Fruit fly (Drosophila melanogaster) whole organism, embryonic: ENCODE measurements around the gene CG4953.

Source experiments
- Atf6 ChIP-seq: fragments of 200-800 bp; sonication (Bioruptor generic); IDR thresholded peaks from 2 replicates; pipeline ENCODE4 v1.3.6; 2022; ENCODE audit warnings: missing biosample characterization, missing genetic modification characterization
- CG10267 ChIP-seq: fragments of 200-800 bp; sonication (Bioruptor generic); optimal IDR thresholded peaks from 2 replicates; lab custom pipeline; 2018; ENCODE audit warnings: missing biosample characterization, mild to moderate bottlenecking, missing genetic modification characterization, moderate library complexity
- CG10321 ChIP-seq: fragments of 200-800 bp; sonication (Bioruptor generic); IDR thresholded peaks from 2 replicates; pipeline ENCODE4 v1.3.6; 2022; ENCODE audit warnings: missing biosample characterization, missing genetic modification characterization
- CG10654 ChIP-seq: fragments of 200-800 bp; sonication (Bioruptor generic); optimal IDR thresholded peaks from 2 replicates; lab custom pipeline; 2016; ENCODE audit warnings: missing biosample characterization, missing genetic modification characterization
- CG10959 ChIP-seq: fragments of 200-800 bp; sonication (Bioruptor generic); IDR thresholded peaks from 2 replicates; pipeline ENCODE4 v1.3.6; 2022; ENCODE audit warnings: missing biosample characterization, missing genetic modification characterization
- CG11560 ChIP-seq: fragments of 200-800 bp; sonication (Bioruptor generic); IDR thresholded peaks from 3 replicates; pipeline ENCODE4 v1.3.6; 2022; ENCODE audit warnings: missing biosample characterization, missing genetic modification characterization
- CG11695 ChIP-seq: fragments of 200-800 bp; sonication (Bioruptor generic); IDR thresholded peaks from 3 replicates; pipeline ENCODE4 v1.3.6; 2022; ENCODE audit warnings: missing biosample characterization, missing genetic modification characterization
- CG12659 ChIP-seq: fragments of 200-800 bp; sonication (Bioruptor generic); optimal IDR thresholded peaks from 3 replicates; lab custom pipeline; 2017; ENCODE audit warnings: mild to moderate bottlenecking, missing biosample characterization, missing genetic modification reagents, missing genetic modification characterization
- CG12744 ChIP-seq: fragments of 200-800 bp; sonication (Bioruptor generic); optimal IDR thresholded peaks from 2 replicates; lab custom pipeline; 2016; ENCODE audit warnings: missing biosample characterization, missing genetic modification characterization
- CG16779 ChIP-seq: fragments of 200-800 bp; sonication (Bioruptor generic); IDR thresholded peaks from 2 replicates; pipeline ENCODE4 v1.3.6; 2022; ENCODE audit warnings: missing biosample characterization, missing genetic modification characterization
- CG17361 ChIP-seq: fragments of 200-800 bp; sonication (Bioruptor generic); IDR thresholded peaks from 3 replicates; pipeline ENCODE4 v1.3.6; 2022; ENCODE audit warnings: missing biosample characterization, missing genetic modification characterization
- CG17802 ChIP-seq: fragments of 200-800 bp; sonication (Bioruptor generic); optimal IDR thresholded peaks from 2 replicates; lab custom pipeline; 2018; ENCODE audit warnings: missing biosample characterization, mild to moderate bottlenecking, missing genetic modification characterization, moderate library complexity
- CG18476 ChIP-seq: fragments of 200-800 bp; sonication (Bioruptor generic); optimal IDR thresholded peaks from 2 replicates; lab custom pipeline; 2016; ENCODE audit warnings: missing biosample characterization, mild to moderate bottlenecking, missing genetic modification characterization
- CG30403 ChIP-seq: fragments of 200-800 bp; sonication (Bioruptor generic); optimal IDR thresholded peaks from 3 replicates; lab custom pipeline; 2016; ENCODE audit warnings: missing biosample characterization, missing genetic modification characterization
- CG3281 ChIP-seq: fragments of 200-800 bp; sonication (Bioruptor generic); optimal IDR thresholded peaks from 3 replicates; lab custom pipeline; 2017; ENCODE audit warnings: missing biosample characterization, mild to moderate bottlenecking, missing genetic modification characterization
- CG34224 ChIP-seq: fragments of 200-800 bp; sonication (Bioruptor generic); IDR thresholded peaks from 3 replicates; pipeline ENCODE4 v1.3.6; 2022; ENCODE audit warnings: missing biosample characterization, missing genetic modification characterization; ENCODE audit not compliant: partially characterized antibody
- CG34376 ChIP-seq: fragments of 200-800 bp; sonication (Bioruptor generic); optimal IDR thresholded peaks from 2 replicates; lab custom pipeline; 2018; ENCODE audit warnings: missing biosample characterization, mild to moderate bottlenecking, missing genetic modification characterization
- CG34422 ChIP-seq: fragments of 200-800 bp; sonication (Bioruptor generic); IDR thresholded peaks from 3 replicates; pipeline ENCODE4 v1.3.6; 2022; ENCODE audit warnings: missing biosample characterization, missing genetic modification characterization
- CG4617 ChIP-seq: fragments of 200-800 bp; sonication (Bioruptor generic); optimal IDR thresholded peaks from 3 replicates; lab custom pipeline; 2016; ENCODE audit warnings: missing biosample characterization, missing genetic modification characterization, borderline replicate concordance
- CG6683 ChIP-seq: fragments of 200-800 bp; sonication (Bioruptor generic); optimal IDR thresholded peaks from 2 replicates; lab custom pipeline; 2017; ENCODE audit warnings: missing biosample characterization, mild to moderate bottlenecking, missing genetic modification characterization, missing genetic modification reagents
- CG8924 ChIP-seq: fragments of 200-800 bp; optimal IDR thresholded peaks from 3 replicates; lab custom pipeline; 2019; ENCODE audit warnings: missing biosample characterization, mild to moderate bottlenecking, missing genetic modification characterization, moderate library complexity
- CG9437 ChIP-seq: fragments of 200-800 bp; sonication (Bioruptor generic); optimal IDR thresholded peaks from 2 replicates; lab custom pipeline; 2018; ENCODE audit warnings: missing biosample characterization, mild to moderate bottlenecking, missing genetic modification characterization
- CG9817 ChIP-seq: fragments of 200-800 bp; sonication (Bioruptor generic); optimal IDR thresholded peaks from 2 replicates; lab custom pipeline; 2018; ENCODE audit warnings: missing biosample characterization, mild to moderate bottlenecking, missing genetic modification characterization, moderate library complexity
- Dek ChIP-seq: fragments of 200-800 bp; sonication (Bioruptor generic); optimal IDR thresholded peaks from 3 replicates; lab custom pipeline; 2019; ENCODE audit warnings: missing biosample characterization, mild to moderate bottlenecking, missing genetic modification characterization, moderate library complexity
- ERR ChIP-seq: fragments of 200-800 bp; sonication (Bioruptor generic); optimal IDR thresholded peaks from 2 replicates; lab custom pipeline; 2016; ENCODE audit warnings: missing biosample characterization, missing genetic modification characterization
- GATAe ChIP-seq: fragments of 200-800 bp; sonication (Bioruptor generic); conservative IDR thresholded peaks from 2 replicates; pipeline ENCODE4 v1.3.6; 2022; ENCODE audit warnings: missing biosample characterization, missing genetic modification characterization
- H15 ChIP-seq: fragments of 200-800 bp; sonication (Bioruptor generic); IDR thresholded peaks from 3 replicates; pipeline ENCODE4 v1.3.6; 2022; ENCODE audit warnings: missing biosample characterization, missing genetic modification characterization
- Hr78 ChIP-seq, 2 experiments: fragments of 200-800 bp in 1 of 2; fragments of >200 bp in 1 of 2; sonication (Bioruptor generic) in 1 of 2; optimal IDR thresholded peaks; 2 replicates each; lab custom pipeline; 2017 to 2019; ENCODE audit warnings: missing biosample characterization in 2 of 2, missing genetic modification characterization in 2 of 2, mild to moderate bottlenecking in 1 of 2, moderate library complexity in 1 of 2
- Mrtf ChIP-seq: fragments of 200-800 bp; sonication (Bioruptor generic); IDR thresholded peaks from 3 replicates; pipeline ENCODE4 v1.3.6; 2022; ENCODE audit warnings: missing biosample characterization, missing genetic modification characterization
- NC2α ChIP-seq: fragments of 200-800 bp; sonication (Bioruptor generic); optimal IDR thresholded peaks from 2 replicates; lab custom pipeline; 2016; ENCODE audit warnings: missing biosample characterization, missing genetic modification characterization
- Neu2 ChIP-seq: fragments of 200-800 bp; sonication (Bioruptor generic); optimal IDR thresholded peaks from 3 replicates; lab custom pipeline; 2016; ENCODE audit warnings: missing biosample characterization, missing genetic modification characterization, borderline replicate concordance
- ap ChIP-seq: fragments of 200-800 bp; sonication (Bioruptor generic); IDR thresholded peaks from 2 replicates; pipeline ENCODE4 v1.3.6; 2022; ENCODE audit warnings: missing biosample characterization, missing genetic modification characterization
- croc ChIP-seq: fragments of 200-800 bp; sonication (Bioruptor generic); conservative IDR thresholded peaks from 3 replicates; pipeline ENCODE4 v1.3.6; 2022; ENCODE audit warnings: missing biosample characterization, missing genetic modification characterization
- crp ChIP-seq, 2 experiments: fragments of 200-800 bp; sonication (Bioruptor generic); optimal IDR thresholded peaks; 2 replicates in 1 of 2; 3 replicates in 1 of 2; lab custom pipeline; 2017; ENCODE audit warnings: missing biosample characterization in 2 of 2, missing genetic modification characterization in 2 of 2, mild to moderate bottlenecking in 1 of 2, moderate library complexity in 1 of 2
- dmrt99B ChIP-seq: fragments of 200-800 bp; sonication (Bioruptor generic); optimal IDR thresholded peaks from 2 replicates; lab custom pipeline; 2018; ENCODE audit warnings: missing biosample characterization, mild to moderate bottlenecking, missing genetic modification characterization, moderate library complexity
- dysf ChIP-seq: fragments of 200-800 bp; sonication (Bioruptor generic); IDR thresholded peaks from 3 replicates; pipeline ENCODE4 v1.3.6; 2022; ENCODE audit warnings: missing biosample characterization, missing genetic modification characterization
- ftz-f1 ChIP-seq: fragments of 200-800 bp; sonication (Bioruptor generic); optimal IDR thresholded peaks from 2 replicates; lab custom pipeline; 2016; ENCODE audit warnings: missing biosample characterization, missing genetic modification characterization
- gce ChIP-seq: fragments of 200-800 bp; sonication (Bioruptor generic); IDR thresholded peaks from 3 replicates; pipeline ENCODE4 v1.3.6; 2022; ENCODE audit warnings: missing biosample characterization, missing genetic modification characterization
- gcm ChIP-seq: fragments of 200-800 bp; sonication (Bioruptor generic); optimal IDR thresholded peaks from 2 replicates; lab custom pipeline; 2019; ENCODE audit warnings: missing biosample characterization, mild to moderate bottlenecking, missing genetic modification characterization, moderate library complexity
- gfzf ChIP-seq: fragments of 200-800 bp; sonication (Bioruptor generic); optimal IDR thresholded peaks from 2 replicates; lab custom pipeline; 2016; ENCODE audit warnings: missing biosample characterization, mild to moderate bottlenecking, missing genetic modification characterization, moderate library complexity
- klu ChIP-seq: fragments of 200-800 bp; sonication (Bioruptor generic); IDR thresholded peaks from 2 replicates; pipeline ENCODE4 v1.3.6; 2022; ENCODE audit warnings: missing biosample characterization, missing genetic modification characterization
- lbe ChIP-seq: fragments of 200-800 bp; sonication (Bioruptor generic); optimal IDR thresholded peaks from 2 replicates; lab custom pipeline; 2016; ENCODE audit warnings: missing biosample characterization, mild to moderate bottlenecking, missing genetic modification characterization
- mam ChIP-seq: fragments of 200-800 bp; sonication (Bioruptor generic); optimal IDR thresholded peaks from 3 replicates; lab custom pipeline; 2016; ENCODE audit warnings: missing biosample characterization, missing genetic modification characterization
- onecut ChIP-seq: fragments of 200-800 bp; sonication (Bioruptor generic); IDR thresholded peaks from 2 replicates; pipeline ENCODE4 v1.3.6; 2022; ENCODE audit warnings: missing biosample characterization, missing genetic modification characterization
- prd ChIP-seq, 3 experiments: fragments of >200 bp in 2 of 3; fragments of 200-800 bp in 1 of 3; sonication (Bioruptor generic) in 1 of 3; optimal IDR thresholded peaks in 2 of 3; IDR thresholded peaks in 1 of 3; 2 replicates in 2 of 3; 3 replicates in 1 of 3; pipeline versions ENCODE4 v1.3.6 to Lab custom; 2017 to 2022; ENCODE audit warnings: missing biosample characterization in 1 of 3, missing genetic modification characterization in 1 of 3
- ranshi ChIP-seq: fragments of 200-800 bp; sonication (Bioruptor generic); IDR thresholded peaks from 2 replicates; pipeline ENCODE4 v1.3.6; 2022; ENCODE audit warnings: missing biosample characterization, missing genetic modification characterization
- scrt ChIP-seq: fragments of 200-800 bp; sonication (Bioruptor generic); optimal IDR thresholded peaks from 2 replicates; lab custom pipeline; 2018; ENCODE audit warnings: missing biosample characterization, mild to moderate bottlenecking, missing genetic modification characterization, moderate library complexity
- sd ChIP-seq: fragments of 200-800 bp; sonication (Bioruptor generic); optimal IDR thresholded peaks from 3 replicates; lab custom pipeline; 2018; ENCODE audit warnings: missing biosample characterization, mild to moderate bottlenecking, missing genetic modification characterization, moderate library complexity
- ssp ChIP-seq: fragments of 200-800 bp; sonication (Bioruptor generic); IDR thresholded peaks from 2 replicates; pipeline ENCODE4 v1.3.6; 2022; ENCODE audit warnings: missing biosample characterization, missing genetic modification characterization
- ttk ChIP-seq: fragments of 200-800 bp; sonication (Bioruptor generic); IDR thresholded peaks from 2 replicates; pipeline ENCODE4 v2.1.2; 2022; ENCODE audit warnings: missing biosample characterization, missing genetic modification characterization
- wek ChIP-seq: fragments of 200-800 bp; sonication (Bioruptor generic); optimal IDR thresholded peaks from 3 replicates; lab custom pipeline; 2018; ENCODE audit warnings: missing biosample characterization, mild to moderate bottlenecking, missing genetic modification characterization, moderate library complexity

CG4953 gene

dm6 chr2L:10246785-10247190 lies 19.7 kb upstream of the CG4953 start, which contains the start of gene chico (continued):
- TF ChIP-seq scrt (GFP tag; lab: Kevin White, UChicago) (no peak), ftz-f1 (no peak), CG6683 (GFP tag; lab: Kevin White, UChicago) (no peak), CG17361 (GFP tag; lab: Robert Waterston, UW) (no peak; the same call in 2 of the 3 replicates), CG18476 (GFP tag; lab: Kevin White, UChicago) (no peak), klu (GFP tag; lab: Robert Waterston, UW) (no peak), CG11560 (tag; lab: Robert Waterston, UW) (peak; percentile 99), CG12744 (GFP tag; lab: Kevin White, UChicago) (no peak), Neu2 (GFP tag; lab: Kevin White, UChicago) (no peak), ssp (GFP tag; lab: Robert Waterston, UW) (no peak), CG8924 (peak; percentile 44), wek (peak; percentile 4), NC2α (GFP tag; lab: Kevin White, UChicago) (no peak), CG9437 (GFP tag; lab: Kevin White, UChicago) (no peak), dmrt99B (tag; lab: Kevin White, UChicago) (no peak), CG17802 (tag; lab: Kevin White, UChicago) (no peak), prd (optimal IDR thresholded peaks at IDR 0.05; lab: Kevin White, UChicago) (no peak), prd (GFP tag; IDR thresholded peaks at IDR 0.05; lab: Robert Waterston, UW) (no peak), CG10959 (no peak), Atf6 (0 out of 2 replicates have a peak, but pooled peaks have one; percentile 12), CG30403 (no peak), gfzf (GFP tag; lab: Kevin White, UChicago) (peak; percentile 38), ttk (no peak), croc (GFP tag; lab: Robert Waterston, UW) (no peak), CG12659 (GFP tag; lab: Kevin White, UChicago) (peak; percentile 77), dysf (GFP tag; lab: Robert Waterston, UW) (no peak), CG3281 (GFP tag; lab: Kevin White, UChicago) (no peak), CG10321 (GFP tag; lab: Robert Waterston, UW) (no peak), Hr78 (GFP tag; optimal IDR thresholded peaks at IDR 0.05; lab: Kevin White, UChicago) (no peak), ERR (GFP tag; lab: Kevin White, UChicago) (no peak), GATAe (no peak), mam (GFP tag; lab: Kevin White, UChicago) (no peak), CG10654 (no peak), H15 (no peak), CG34224 (GFP tag; lab: Robert Waterston, UW) (peak; percentile 56), gce (GFP tag; lab: Robert Waterston, UW) (no peak), CG10267 (peak; percentile 52), Mrtf (GFP tag; lab: Robert Waterston, UW) (no peak), crp (GFP tag; optimal IDR thresholded peaks at IDR 0.05; lab: Kevin White, UChicago) (no peak), onecut (no peak), ap (GFP tag; lab: Robert Waterston, UW) (no peak), Dek (tag; lab: Kevin White, UChicago) (no peak), ranshi (GFP tag; lab: Robert Waterston, UW) (no peak), CG9817 (tag; lab: Kevin White, UChicago) (no peak), lbe (GFP tag; lab: Kevin White, UChicago) (no peak), CG16779 (GFP tag; lab: Robert Waterston, UW) (no peak), CG34376 (peak; percentile 63), CG34422 (GFP tag; lab: Robert Waterston, UW) (peak; percentile 63; the same call in 1 of the 3 replicates), sd (tag; lab: Kevin White, UChicago) (peak; percentile 82), CG4617 (GFP tag; lab: Kevin White, UChicago) (peak; percentile 63), CG11695 (GFP tag; lab: Robert Waterston, UW) (no peak), gcm (GFP tag; lab: Kevin White, UChicago) (no peak)
